Worm (Caenorhabditis elegans): ENCODE measurements around the gene Y53C12B.7.
A peak's percentile ranks its signal among the peaks of the same experiment; 100 is the strongest.

The Y53C12B.7 gene

DNA sequence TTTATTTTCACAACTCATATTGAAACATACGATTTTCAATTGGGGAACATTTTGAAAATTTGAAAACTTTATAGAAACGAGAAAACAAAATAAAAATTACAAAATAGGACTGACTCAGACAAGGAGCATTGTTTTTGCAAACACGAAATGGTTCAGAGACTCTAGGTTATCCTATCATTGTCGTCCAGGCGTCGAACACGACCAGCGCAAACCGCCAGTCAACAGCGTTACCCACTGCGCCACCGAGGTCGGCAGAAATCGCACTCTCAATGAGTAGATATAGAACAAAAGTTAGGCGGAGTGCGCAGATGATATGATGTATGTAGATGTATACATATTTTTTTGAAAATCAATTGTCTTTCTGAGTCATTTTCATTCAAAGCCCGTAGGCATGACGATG lies 21.6 kb upstream of the Y53C12B.7 start (continued):
- TF ChIP-seq hlh-26 (GFP tag; conservative IDR thresholded peaks at IDR 0.05), result no peak
- TF ChIP-seq let-526 (GFP tag; IDR thresholded peaks at IDR 0.05), result no peak
- no peak for TF ChIP-seq egl-18 (GFP tag; IDR thresholded peaks at IDR 0.05)
- TF ChIP-seq akir-1 (GFP tag; optimal IDR thresholded peaks at IDR 0.05), result peak; percentile 10
- TF ChIP-seq attf-3 (GFP tag; conservative IDR thresholded peaks at IDR 0.05), result peak; percentile 66
- TF ChIP-seq ztf-25 (GFP tag; IDR thresholded peaks at IDR 0.05), result peak; percentile 76; the same call in 1 of the 2 replicates
- peak; percentile 58 for TF ChIP-seq rcor-1 (GFP tag; IDR thresholded peaks at IDR 0.05)
- TF ChIP-seq ztf-28 (GFP tag; IDR thresholded peaks at IDR 0.05), result peak; percentile 76; the same call in 1 of the 2 replicates
- peak; percentile 61 for TF ChIP-seq ztf-22 (GFP tag; optimal IDR thresholded peaks at IDR 0.05)
- TF ChIP-seq F23B12.7 (tag; optimal IDR thresholded peaks at IDR 0.05; ENCODE audit: insufficient read depth), result peak; percentile 79
- no peak for TF ChIP-seq ccch-3 (GFP tag; optimal IDR thresholded peaks at IDR 0.05)
- peak; percentile 81 for TF ChIP-seq mxl-1 (tag; optimal IDR thresholded peaks at IDR 0.05)
- peak; percentile 63 for TF ChIP-seq nhr-80 (tag; optimal IDR thresholded peaks at IDR 0.05)
- peak; percentile 0 for TF ChIP-seq fkh-3 (tag; optimal IDR thresholded peaks at IDR 0.05)
- TF ChIP-seq Y67H2A.10 (GFP tag; conservative IDR thresholded peaks at IDR 0.05), result no peak
- 0 out of 2 replicates have a peak, but pooled peaks have one; percentile 36 for TF ChIP-seq Y53G8AR.9 (GFP tag; conservative IDR thresholded peaks at IDR 0.05)
- no peak for TF ChIP-seq aptf-2 (GFP tag; conservative IDR thresholded peaks at IDR 0.05)
- no peak for TF ChIP-seq efl-1 (GFP tag; optimal IDR thresholded peaks at IDR 0.05)
- TF ChIP-seq madf-3 (GFP tag; IDR thresholded peaks at IDR 0.05), result 0 out of 2 replicates have a peak, but pooled peaks have one; percentile 68
- TF ChIP-seq cebp-1 (GFP tag; IDR thresholded peaks at IDR 0.05), result 0 out of 2 replicates have a peak, but pooled peaks have one; percentile 33
- no peak for TF ChIP-seq cebp-1 (tag; optimal IDR thresholded peaks at IDR 0.05)
- 0 out of 2 replicates have a peak, but pooled peaks have one; percentile 54 for TF ChIP-seq sea-2 (GFP tag; IDR thresholded peaks at IDR 0.05)
- TF ChIP-seq Y53F4B.3 (GFP tag; IDR thresholded peaks at IDR 0.05), result 0 out of 2 replicates have a peak, but pooled peaks have one; percentile 32
- no peak for TF ChIP-seq lin-54 (GFP tag; optimal IDR thresholded peaks at IDR 0.05)
- TF ChIP-seq D2030.7 (GFP tag; IDR thresholded peaks at IDR 0.05), result peak; percentile 68; the same call in 1 of the 2 replicates
- TF ChIP-seq K11D2.4 (GFP tag; IDR thresholded peaks at IDR 0.05), result peak; percentile 42; the same call in 1 of the 2 replicates
- TF ChIP-seq F10E7.11 (tag; optimal IDR thresholded peaks at IDR 0.05), result peak; percentile 69
- peak; percentile 68 for TF ChIP-seq lin-40 (tag; optimal IDR thresholded peaks at IDR 0.05)
- TF ChIP-seq mel-28 (tag; optimal IDR thresholded peaks at IDR 0.05; ENCODE audit: borderline replicate concordance), result no peak
- no peak for TF ChIP-seq nhr-120 (GFP tag; IDR thresholded peaks at IDR 0.05)
- peak; percentile 80; the same call in 1 of the 2 replicates for TF ChIP-seq bed-1 (GFP tag; IDR thresholded peaks at IDR 0.05)
- no peak for TF ChIP-seq ztf-6 (GFP tag; IDR thresholded peaks at IDR 0.05)
- TF ChIP-seq F57A8.1 (GFP tag; optimal IDR thresholded peaks at IDR 0.05), result no peak
- peak; percentile 53 for TF ChIP-seq F33H1.4 (GFP tag; IDR thresholded peaks at IDR 0.05)
- TF ChIP-seq K12H6.12 (tag; optimal IDR thresholded peaks at IDR 0.05), result no peak
- TF ChIP-seq ceh-100 (GFP tag; IDR thresholded peaks at IDR 0.05), result no peak; the same call in 1 of the 2 replicates
- TF ChIP-seq ekl-4 (GFP tag; IDR thresholded peaks at IDR 0.05), result peak; percentile 56; the same call in 1 of the 2 replicates
- peak; percentile 64; the same call in 1 of the 2 replicates for TF ChIP-seq pbrm-1 (GFP tag; IDR thresholded peaks at IDR 0.05)
- TF ChIP-seq tbp1 (GFP tag; optimal IDR thresholded peaks at IDR 0.05), result peak; percentile 97
- TF ChIP-seq rpc-1 (optimal IDR thresholded peaks at IDR 0.05), result peak; percentile 95
- TF ChIP-seq rpc-1 (tag; optimal IDR thresholded peaks at IDR 0.05), result peak; percentile 91
- TF ChIP-seq nfyb-1 (GFP tag; IDR thresholded peaks at IDR 0.05), result no peak; the same call in 1 of the 2 replicates
- peak; percentile 67 for TF ChIP-seq chd-7 (tag; optimal IDR thresholded peaks at IDR 0.05)
- peak in 1 of 3 experiments; percentile 77 for TF ChIP-seq lin-35 (GFP tag; optimal IDR thresholded peaks at IDR 0.05)

Data from whole organism, young adult.